Worm (Caenorhabditis elegans) whole organism, young adult: ENCODE data around the gene nac-2.
A peak's percentile ranks its signal among the peaks of the same experiment; 100 is the strongest.

ENCODE experiments used
- B0261.1 ChIP-seq: sonication (generic microtip); optimal IDR thresholded peaks from 2 replicates; lab custom pipeline; 2016; ENCODE audit warnings: mild to moderate bottlenecking, missing genetic modification characterization, moderate library complexity, missing compliant biosample characterization
- C17E4.6 ChIP-seq: fragments of 200-800 bp; sonication (Bioruptor generic); IDR thresholded peaks from 2 replicates; pipeline ENCODE4 v1.3.6; 2022; ENCODE audit warnings: missing genetic modification reagents, missing genetic modification characterization, missing compliant biosample characterization
- F37B4.10 ChIP-seq: fragments of 200-800 bp; sonication (Bioruptor generic); IDR thresholded peaks from 2 replicates; pipeline ENCODE4 v1.3.6; 2022; ENCODE audit warnings: missing genetic modification characterization, missing compliant biosample characterization
- T26A5.8 ChIP-seq: sonication (generic microtip); optimal IDR thresholded peaks from 2 replicates; lab custom pipeline; 2016; ENCODE audit warnings: missing genetic modification characterization, missing compliant biosample characterization
- Y56A3A.18 ChIP-seq: fragments of 200-800 bp; sonication (Bioruptor generic); IDR thresholded peaks from 2 replicates; pipeline ENCODE4 v1.3.6; 2022; ENCODE audit warnings: missing genetic modification reagents, missing genetic modification characterization, missing compliant biosample characterization
- Y95B8A.8 ChIP-seq: fragments of 200-800 bp; sonication (Bioruptor generic); IDR thresholded peaks from 2 replicates; pipeline ENCODE4 v1.3.6; 2022; ENCODE audit warnings: missing genetic modification reagents, missing genetic modification characterization, missing compliant biosample characterization
- aptf-2 ChIP-seq: fragments of 200-800 bp; sonication (Bioruptor generic); conservative IDR thresholded peaks from 2 replicates; pipeline ENCODE4 v1.3.6; 2022; ENCODE audit warnings: missing genetic modification reagents, missing genetic modification characterization, missing compliant biosample characterization
- attf-5 ChIP-seq: fragments of 200-800 bp; sonication (Bioruptor generic); optimal IDR thresholded peaks from 2 replicates; lab custom pipeline; 2018; ENCODE audit warnings: mild to moderate bottlenecking, missing genetic modification characterization, missing compliant biosample characterization
- attf-6 ChIP-seq: fragments of 200-800 bp; sonication (Bioruptor generic); IDR thresholded peaks from 2 replicates; pipeline ENCODE4 v1.3.6; 2022; ENCODE audit warnings: missing genetic modification reagents, missing genetic modification characterization, missing compliant biosample characterization
- ceh-58 ChIP-seq: fragments of 200-800 bp; sonication (Bioruptor generic); IDR thresholded peaks from 2 replicates; pipeline ENCODE4 v1.3.6; 2022; ENCODE audit warnings: missing genetic modification characterization, missing compliant biosample characterization
- egl-44 ChIP-seq: fragments of 200-800 bp; sonication (Bioruptor generic); IDR thresholded peaks from 2 replicates; pipeline ENCODE4 v1.3.6; 2022; ENCODE audit warnings: missing genetic modification reagents, missing genetic modification characterization, missing compliant biosample characterization
- egrh-3 ChIP-seq: fragments of 200-800 bp; sonication (Bioruptor generic); IDR thresholded peaks from 2 replicates; pipeline ENCODE4 v1.3.6; 2022; ENCODE audit warnings: missing genetic modification reagents, missing genetic modification characterization, missing compliant biosample characterization
- gei-17 ChIP-seq: fragments of 200-800 bp; sonication (Bioruptor generic); optimal IDR thresholded peaks from 2 replicates; lab custom pipeline; 2018; ENCODE audit warnings: mild to moderate bottlenecking, missing genetic modification characterization, missing compliant biosample characterization
- hsf-1 ChIP-seq: fragments of 200-800 bp; sonication (Bioruptor generic); IDR thresholded peaks from 2 replicates; pipeline ENCODE4 v1.3.6; 2022; ENCODE audit warnings: missing genetic modification reagents, missing genetic modification characterization, missing compliant biosample characterization
- lag-1 ChIP-seq: fragments of 200-800 bp; sonication (Bioruptor generic); IDR thresholded peaks from 2 replicates; pipeline ENCODE4 v1.3.6; 2022; ENCODE audit warnings: missing genetic modification reagents, missing genetic modification characterization, missing compliant biosample characterization
- lin-54 ChIP-seq: fragments of 200-800 bp; sonication (Bioruptor generic); optimal IDR thresholded peaks from 2 replicates; lab custom pipeline; 2018; ENCODE audit warnings: mild to moderate bottlenecking, missing genetic modification characterization, missing compliant biosample characterization
- madf-3 ChIP-seq: fragments of 200-800 bp; sonication (Bioruptor generic); IDR thresholded peaks from 2 replicates; pipeline ENCODE4 v1.3.6; 2022; ENCODE audit warnings: missing genetic modification reagents, missing genetic modification characterization, missing compliant biosample characterization
- madf-6 ChIP-seq: fragments of 200-800 bp; sonication (Bioruptor generic); IDR thresholded peaks from 2 replicates; pipeline ENCODE4 v1.3.6; 2022; ENCODE audit warnings: missing genetic modification reagents, missing genetic modification characterization, missing compliant biosample characterization
- mes-4 ChIP-seq: sonication (generic microtip); optimal IDR thresholded peaks from 2 replicates; lab custom pipeline; 2016; ENCODE audit warnings: missing genotype, missing genetic modification characterization, missing compliant biosample characterization
- nhr-120 ChIP-seq: fragments of 200-800 bp; sonication (Bioruptor generic); IDR thresholded peaks from 2 replicates; pipeline ENCODE4 v1.3.6; 2022; ENCODE audit warnings: missing genetic modification characterization, missing compliant biosample characterization
- nhr-80 ChIP-seq: sonication (generic microtip); optimal IDR thresholded peaks from 2 replicates; lab custom pipeline; 2016; ENCODE audit warnings: missing genetic modification characterization, missing compliant biosample characterization
- nhr-90 ChIP-seq: sonication (generic microtip); optimal IDR thresholded peaks from 2 replicates; lab custom pipeline; 2016; ENCODE audit warnings: missing genotype, mild to moderate bottlenecking, missing genetic modification characterization, missing compliant biosample characterization
- pbrm-1 ChIP-seq: fragments of 200-800 bp; sonication (Bioruptor generic); IDR thresholded peaks from 2 replicates; pipeline ENCODE4 v1.3.6; 2022; ENCODE audit warnings: missing genetic modification reagents, missing genetic modification characterization, missing compliant biosample characterization
- pha-4 ChIP-seq: fragments of 150-350 bp; sonication (generic microtip); optimal IDR thresholded peaks from 2 replicates; lab custom pipeline; 2014; ENCODE audit warnings: missing biosample characterization, missing genetic modification reagents, missing genetic modification characterization
- repo-1 ChIP-seq: sonication (generic microtip); optimal IDR thresholded peaks from 2 replicates; lab custom pipeline; 2017; ENCODE audit warnings: mild to moderate bottlenecking, missing genetic modification characterization, missing compliant biosample characterization
- sea-2 ChIP-seq: fragments of 200-800 bp; sonication (Bioruptor generic); IDR thresholded peaks from 2 replicates; pipeline ENCODE4 v1.3.6; 2022; ENCODE audit warnings: missing genetic modification characterization, missing compliant biosample characterization
- sptf-2 ChIP-seq: fragments of 200-800 bp; sonication (Bioruptor generic); optimal IDR thresholded peaks from 2 replicates; lab custom pipeline; 2018; ENCODE audit warnings: mild to moderate bottlenecking, missing genetic modification characterization, missing compliant biosample characterization
- xnd-1 ChIP-seq: sonication (generic microtip); optimal IDR thresholded peaks from 2 replicates; lab custom pipeline; 2016; ENCODE audit warnings: missing genotype, missing genetic modification reagents, missing genetic modification characterization, missing compliant biosample characterization
- zfh-2 ChIP-seq: fragments of 200-800 bp; sonication (Bioruptor generic); conservative IDR thresholded peaks from 2 replicates; pipeline ENCODE4 v1.3.6; 2022; ENCODE audit warnings: missing genetic modification reagents, missing genetic modification characterization, missing compliant biosample characterization
- ztf-22 ChIP-seq: fragments of 200-800 bp; sonication (Bioruptor generic); optimal IDR thresholded peaks from 2 replicates; lab custom pipeline; 2018; ENCODE audit warnings: mild to moderate bottlenecking, missing genetic modification characterization, moderate library complexity, missing compliant biosample characterization
- ztf-25 ChIP-seq: fragments of 200-800 bp; sonication (Bioruptor generic); IDR thresholded peaks from 2 replicates; pipeline ENCODE4 v1.3.6; 2022; ENCODE audit warnings: missing genetic modification reagents, missing genetic modification characterization, missing compliant biosample characterization
- ztf-28 ChIP-seq: fragments of 200-800 bp; sonication (Bioruptor generic); IDR thresholded peaks from 2 replicates; pipeline ENCODE4 v1.3.6; 2022; ENCODE audit warnings: missing genetic modification reagents, missing genetic modification characterization, missing compliant biosample characterization
- ztf-3 ChIP-seq: fragments of 200-800 bp; sonication (Bioruptor generic); optimal IDR thresholded peaks from 2 replicates; lab custom pipeline; 2018; ENCODE audit warnings: mild to moderate bottlenecking, missing genetic modification characterization, missing compliant biosample characterization

The nac-2 gene

DNA sequence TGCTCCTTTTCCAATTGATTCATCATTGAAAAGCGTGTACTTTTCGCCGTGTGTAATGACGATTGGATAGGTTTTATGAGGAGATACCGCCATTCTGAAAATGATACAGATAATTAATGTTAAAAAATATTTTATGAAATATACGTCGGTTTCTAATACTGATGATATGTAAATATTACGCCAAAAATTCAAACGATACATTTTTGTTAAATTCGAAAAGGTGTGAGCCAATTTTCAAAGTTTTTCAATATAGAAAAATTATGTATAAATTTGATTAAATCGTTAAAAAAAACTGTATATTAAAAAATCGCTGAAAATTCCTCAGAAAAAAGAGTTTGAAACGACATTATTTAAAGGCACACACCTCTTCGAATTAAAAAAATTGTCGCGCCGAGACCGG is 7.5 kb upstream of the nac-2 start, which contains the start of gene ikke-1:
Gene ikke-1, minus strand, starts transcription at position 101 of the 400 bp plus-strand sequence.
- TF ChIP-seq hsf-1 (0 out of 2 replicates have a peak, but pooled peaks have one; percentile 6), pha-4 (no peak)

DNA sequence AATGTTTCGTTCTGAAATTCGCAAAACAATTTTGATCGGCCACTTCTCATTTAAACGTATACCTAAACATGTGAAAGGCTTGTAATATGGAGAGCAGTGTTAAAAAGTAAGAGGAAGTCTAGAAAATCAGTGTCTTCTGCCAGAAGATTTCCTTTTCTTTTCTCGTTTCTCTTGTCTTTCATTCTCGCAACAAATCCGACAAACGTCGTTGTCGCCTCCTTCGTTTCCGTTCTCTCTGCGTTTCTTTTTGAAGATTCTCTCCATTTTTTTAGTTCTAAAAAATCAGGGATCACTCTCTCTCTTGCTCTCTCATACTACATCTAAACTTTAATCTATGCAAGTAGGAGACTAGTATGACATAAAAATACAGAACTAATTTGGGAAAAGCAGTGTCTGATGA is 4.2 kb upstream of the nac-2 start:
- no peak for TF ChIP-seq gei-17 (GFP tag; lab: Kevin White, UChicago)
- no peak for TF ChIP-seq Y95B8A.8 (GFP tag; lab: Robert Waterston, UW)
- no peak for TF ChIP-seq T26A5.8 (tag; lab: Kevin White, UChicago)
- no peak for TF ChIP-seq egl-44 (GFP tag; lab: Robert Waterston, UW)
- no peak for TF ChIP-seq mes-4 (tag; lab: Kevin White, UChicago)
- TF ChIP-seq egrh-3 (GFP tag; lab: Robert Waterston, UW) = no peak
- TF ChIP-seq madf-3 = no peak
- no peak for TF ChIP-seq Y56A3A.18 (GFP tag; lab: Robert Waterston, UW)
- no peak for TF ChIP-seq repo-1 (tag; lab: Kevin White, UChicago)
- TF ChIP-seq ztf-28 (GFP tag; lab: Robert Waterston, UW) = no peak
- TF ChIP-seq aptf-2 (GFP tag; lab: Robert Waterston, UW) = no peak
- TF ChIP-seq nhr-90 (tag; lab: Kevin White, UChicago) = no peak
- TF ChIP-seq madf-6 = no peak
- TF ChIP-seq, all 124 proteins: peak for 0

DNA sequence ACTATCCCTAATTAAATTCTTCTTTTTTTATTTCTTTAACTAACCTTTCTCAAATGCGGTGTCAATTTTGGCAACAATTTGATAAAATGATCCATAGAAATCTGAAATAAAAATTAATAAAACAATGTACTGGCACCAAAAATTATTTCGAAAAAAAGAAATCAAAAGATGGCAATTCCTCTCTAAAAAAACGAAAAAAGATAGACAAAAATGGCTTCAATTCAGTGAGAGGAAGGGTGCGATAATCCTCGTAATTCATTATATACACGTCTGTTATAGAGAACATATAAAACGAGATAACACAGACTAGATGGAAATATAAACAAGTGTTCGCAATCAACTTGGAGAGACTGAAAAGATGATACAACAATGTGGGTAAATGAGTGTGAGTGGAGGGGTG is 2.7 kb upstream of the nac-2 start, which contains the start of gene R107.2:
Gene R107.2, minus strand, starts transcription at position 101 of the 400 bp plus-strand sequence.
- TF ChIP-seq pha-4 (no peak), egrh-3 (GFP tag; lab: Robert Waterston, UW) (no peak), ztf-22 (GFP tag; lab: Kevin White, UChicago) (no peak), attf-5 (GFP tag; lab: Kevin White, UChicago) (peak; percentile 8), nhr-80 (tag; lab: Kevin White, UChicago) (peak; percentile 29), C17E4.6 (no peak), pbrm-1 (GFP tag; lab: Robert Waterston, UW) (no peak)

DNA sequence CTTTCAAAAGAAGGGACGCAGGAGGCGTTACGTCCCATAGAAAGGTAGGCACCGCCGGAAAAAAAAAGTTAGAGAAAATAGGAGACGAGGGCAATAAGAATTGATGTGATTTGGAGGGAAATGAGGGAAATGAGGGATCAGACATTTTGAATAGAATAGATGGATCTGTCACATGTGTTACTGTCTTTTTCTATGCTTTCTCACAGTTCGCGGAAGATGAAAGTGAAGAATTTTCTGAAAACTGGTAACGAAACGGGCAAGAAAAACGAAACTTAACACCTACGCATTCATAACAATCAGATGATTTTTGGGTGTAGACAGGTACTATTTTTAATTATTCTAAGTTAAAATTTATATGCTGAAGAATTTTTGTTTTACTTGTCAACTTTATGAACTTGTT is 5.4 kb downstream of the nac-2 start, which contains the start of gene R107.9:
Gene R107.9, plus strand, starts transcription at position 301 of the 400 bp plus-strand sequence.
- TF ChIP-seq ceh-58 (no peak), xnd-1 (no peak), lag-1 (GFP tag; lab: Robert Waterston, UW) (no peak), B0261.1 (no peak), ztf-3 (no peak), sea-2 (GFP tag; lab: Robert Waterston, UW) (no peak), sptf-2 (GFP tag; lab: Kevin White, UChicago) (no peak), zfh-2 (GFP tag; lab: Robert Waterston, UW) (no peak), madf-3 (no peak), madf-6 (no peak), ztf-25 (GFP tag; lab: Robert Waterston, UW) (no peak), lin-54 (GFP tag; lab: Kevin White, UChicago) (no peak)

DNA sequence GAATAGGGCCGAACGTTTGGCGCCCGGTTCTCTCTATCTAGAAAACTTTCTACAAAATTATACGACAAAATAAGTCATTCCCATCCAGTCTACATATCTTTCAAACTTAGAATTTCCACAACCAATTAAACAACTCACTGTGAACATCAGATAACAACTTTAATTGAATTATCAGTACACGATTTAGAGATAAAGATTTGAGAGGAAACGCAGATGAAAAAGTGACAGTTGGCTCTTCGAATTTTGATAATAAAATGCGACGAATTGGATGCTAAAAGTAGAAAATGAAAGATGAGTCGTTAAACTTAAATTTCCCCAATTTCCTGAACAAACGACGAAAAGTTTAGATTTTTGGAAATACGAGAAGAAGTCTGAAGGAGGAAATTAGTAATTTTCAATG is 8.1 kb downstream of the nac-2 start:
- TF ChIP-seq nhr-80 (tag; lab: Kevin White, UChicago) (peak; percentile 64), nhr-120 (no peak)

DNA sequence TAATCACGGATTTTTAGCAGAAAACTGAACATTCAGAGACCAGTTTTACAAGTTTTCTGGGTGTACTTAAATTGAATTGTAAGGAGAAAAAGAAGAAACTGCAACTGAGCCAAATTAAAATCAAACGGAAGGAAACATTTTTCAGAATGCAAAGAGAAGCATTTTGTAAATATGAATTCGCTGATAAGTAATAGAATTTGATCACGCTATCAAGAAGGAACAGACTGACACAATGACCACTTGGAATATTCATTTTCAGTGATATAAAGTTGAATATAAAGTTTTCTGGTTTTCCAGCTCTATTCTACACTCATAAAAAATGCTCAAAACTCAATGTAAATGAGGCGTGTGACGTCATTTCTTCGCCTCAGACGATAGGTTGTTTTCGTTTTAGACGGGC is 9.0 kb downstream of the nac-2 start:
- peak; percentile 28 for TF ChIP-seq nhr-80 (tag; lab: Kevin White, UChicago)
- no peak for TF ChIP-seq F37B4.10
- TF ChIP-seq attf-6 (GFP tag; lab: Robert Waterston, UW) = no peak
